Fruit fly (Drosophila melanogaster) whole organism, prepupa: ENCODE data around the gene CG9368.

Experiments used
- Blimp-1 ChIP-seq: fragments of 200-800 bp; sonication (Bioruptor generic); optimal IDR thresholded peaks from 3 replicates; lab custom pipeline; 2017; ENCODE audit warnings: missing biosample characterization, missing genetic modification characterization, mild to moderate bottlenecking, moderate library complexity, missing genetic modification reagents
- CG10631 ChIP-seq: fragments of 200-800 bp; sonication (Bioruptor generic); optimal IDR thresholded peaks from 2 replicates; lab custom pipeline; 2016; ENCODE audit warnings: missing biosample characterization, missing genetic modification characterization
- CG10669 ChIP-seq: fragments of 200-800 bp; sonication (Bioruptor generic); optimal IDR thresholded peaks from 3 replicates; lab custom pipeline; 2018; ENCODE audit warnings: missing biosample characterization, mild to moderate bottlenecking, missing genetic modification characterization, moderate library complexity
- CG11294 ChIP-seq: fragments of 200-800 bp; sonication (Bioruptor generic); IDR thresholded peaks from 2 replicates; pipeline ENCODE4 v1.3.6; 2022; ENCODE audit warnings: missing biosample characterization, missing genetic modification characterization
- CG11902 ChIP-seq: fragments of 200-800 bp; sonication (Bioruptor generic); optimal IDR thresholded peaks from 3 replicates; lab custom pipeline; 2016; ENCODE audit warnings: missing biosample characterization, missing genetic modification characterization
- CG15336 ChIP-seq: fragments of 200-800 bp; sonication (Bioruptor generic); IDR thresholded peaks from 2 replicates; pipeline ENCODE4 v1.3.6; 2022; ENCODE audit warnings: missing biosample characterization, missing genetic modification characterization
- CG1621 ChIP-seq: fragments of 200-800 bp; sonication (Bioruptor generic); optimal IDR thresholded peaks from 3 replicates; lab custom pipeline; 2018; ENCODE audit warnings: missing biosample characterization, mild to moderate bottlenecking, missing genetic modification characterization
- CG3032 ChIP-seq: fragments of 200-800 bp; optimal IDR thresholded peaks from 2 replicates; lab custom pipeline; 2019; ENCODE audit warnings: missing biosample characterization, mild to moderate bottlenecking, missing genetic modification characterization, moderate library complexity
- CG31627 ChIP-seq: fragments of 200-800 bp; sonication (Bioruptor generic); optimal IDR thresholded peaks from 3 replicates; lab custom pipeline; 2016; ENCODE audit warnings: missing biosample characterization, missing genetic modification characterization
- CG34406 ChIP-seq: fragments of 200-800 bp; sonication (Bioruptor generic); optimal IDR thresholded peaks from 3 replicates; lab custom pipeline; 2016; ENCODE audit warnings: missing biosample characterization, missing genetic modification characterization
- CG3919 ChIP-seq: fragments of 200-800 bp; sonication (Bioruptor generic); optimal IDR thresholded peaks from 3 replicates; lab custom pipeline; 2016; ENCODE audit warnings: missing biosample characterization, missing genetic modification characterization
- CG6163 ChIP-seq: fragments of 200-800 bp; sonication (Bioruptor generic); IDR thresholded peaks from 3 replicates; pipeline ENCODE4 v1.3.6; 2022; ENCODE audit warnings: missing biosample characterization, missing genetic modification characterization
- CG6276 ChIP-seq: fragments of 200-800 bp; sonication (Bioruptor generic); optimal IDR thresholded peaks from 2 replicates; lab custom pipeline; 2017; ENCODE audit warnings: missing biosample characterization, mild to moderate bottlenecking, missing genetic modification characterization
- CG6792 ChIP-seq: fragments of 200-800 bp; sonication (Bioruptor generic); optimal IDR thresholded peaks from 3 replicates; lab custom pipeline; 2016; ENCODE audit warnings: missing biosample characterization, missing genetic modification characterization
- CG6808 ChIP-seq: fragments of 200-800 bp; sonication (Bioruptor generic); optimal IDR thresholded peaks from 3 replicates; lab custom pipeline; 2017; ENCODE audit warnings: missing biosample characterization, missing genetic modification characterization, mild to moderate bottlenecking, moderate library complexity, missing genetic modification reagents
- CG7368 ChIP-seq: fragments of 200-800 bp; sonication (Bioruptor generic); optimal IDR thresholded peaks from 3 replicates; lab custom pipeline; 2016; ENCODE audit warnings: missing biosample characterization, missing genetic modification characterization
- CG8119 ChIP-seq: fragments of 200-800 bp; sonication (Bioruptor generic); IDR thresholded peaks from 3 replicates; pipeline ENCODE4 v1.3.6; 2022; ENCODE audit warnings: missing biosample characterization, missing genetic modification characterization
- CG8319 ChIP-seq: fragments of 200-800 bp; sonication (Bioruptor generic); optimal IDR thresholded peaks from 3 replicates; lab custom pipeline; 2016; ENCODE audit warnings: missing biosample characterization, missing genetic modification characterization
- CG9139 ChIP-seq: fragments of 200-800 bp; sonication (Bioruptor generic); optimal IDR thresholded peaks from 3 replicates; lab custom pipeline; 2017; ENCODE audit warnings: missing biosample characterization, mild to moderate bottlenecking, missing genetic modification characterization
- Eip75B ChIP-seq: fragments of 200-800 bp; sonication (Bioruptor generic); optimal IDR thresholded peaks from 3 replicates; lab custom pipeline; 2016; ENCODE audit warnings: missing biosample characterization, missing genetic modification characterization
- Ets21C ChIP-seq: fragments of 200-800 bp; sonication (Bioruptor generic); optimal IDR thresholded peaks from 3 replicates; lab custom pipeline; 2016; ENCODE audit warnings: missing biosample characterization, missing genetic modification characterization
- Ets96B ChIP-seq: fragments of 200-800 bp; optimal IDR thresholded peaks from 2 replicates; lab custom pipeline; 2019; ENCODE audit warnings: missing biosample characterization, mild to moderate bottlenecking, missing genetic modification characterization, moderate library complexity
- Gug ChIP-seq: fragments of 200-800 bp; sonication (Bioruptor generic); IDR thresholded peaks from 2 replicates; pipeline ENCODE4 v1.3.6; 2022; ENCODE audit warnings: missing biosample characterization, missing genetic modification characterization
- Hr38 ChIP-seq: sonication (Bioruptor generic); optimal IDR thresholded peaks from 2 replicates; lab custom pipeline; 2016; ENCODE audit warnings: missing biosample characterization, missing genetic modification characterization
- Hr39 ChIP-seq: fragments of 200-800 bp; sonication (Bioruptor generic); optimal IDR thresholded peaks from 2 replicates; lab custom pipeline; 2016; ENCODE audit warnings: missing biosample characterization, missing genetic modification characterization
- Hr4 ChIP-seq: fragments of 200-800 bp; sonication (Bioruptor generic); optimal IDR thresholded peaks from 3 replicates; lab custom pipeline; 2016; ENCODE audit warnings: missing biosample characterization, missing genetic modification characterization
- Lpt ChIP-seq: fragments of 200-800 bp; sonication (Bioruptor generic); optimal IDR thresholded peaks from 3 replicates; lab custom pipeline; 2016; ENCODE audit warnings: missing biosample characterization, missing genetic modification characterization
- Met ChIP-seq: fragments of 200-800 bp; sonication (Bioruptor generic); optimal IDR thresholded peaks from 3 replicates; lab custom pipeline; 2016; ENCODE audit warnings: missing biosample characterization, missing genetic modification characterization
- Sox102F ChIP-seq: fragments of 200-800 bp; sonication (Bioruptor generic); optimal IDR thresholded peaks from 2 replicates; lab custom pipeline; 2016; ENCODE audit warnings: missing biosample characterization, mild to moderate bottlenecking, missing genetic modification characterization
- Sox14 ChIP-seq: fragments of 200-800 bp; sonication (Bioruptor generic); optimal IDR thresholded peaks from 3 replicates; lab custom pipeline; 2016; ENCODE audit warnings: missing biosample characterization, missing genetic modification characterization
- Sox15 ChIP-seq: fragments of 200-800 bp; sonication (Bioruptor generic); optimal IDR thresholded peaks from 3 replicates; lab custom pipeline; 2016; ENCODE audit warnings: missing biosample characterization, missing genetic modification characterization
- achi ChIP-seq: fragments of 200-800 bp; sonication (Bioruptor generic); optimal IDR thresholded peaks from 3 replicates; lab custom pipeline; 2016; ENCODE audit warnings: missing biosample characterization, missing genetic modification characterization
- acj6 ChIP-seq: fragments of 200-800 bp; sonication (Bioruptor generic); optimal IDR thresholded peaks from 3 replicates; lab custom pipeline; 2016; ENCODE audit warnings: missing biosample characterization, missing genetic modification characterization
- dsx ChIP-seq: fragments of 200-800 bp; optimal IDR thresholded peaks from 3 replicates; lab custom pipeline; 2019; ENCODE audit warnings: missing biosample characterization, mild to moderate bottlenecking, missing genetic modification characterization, moderate library complexity; ENCODE audit not compliant: poor library complexity, severe bottlenecking
- eg ChIP-seq: fragments of 200-800 bp; sonication (Bioruptor generic); IDR thresholded peaks from 3 replicates; pipeline ENCODE4 v1.3.6; 2022; ENCODE audit warnings: missing biosample characterization, missing genetic modification characterization
- esn ChIP-seq: fragments of 200-800 bp; sonication (Bioruptor generic); optimal IDR thresholded peaks from 2 replicates; lab custom pipeline; 2016; ENCODE audit warnings: missing biosample characterization, mild to moderate bottlenecking, missing genetic modification characterization, moderate library complexity
- fd59A ChIP-seq: fragments of 200-800 bp; sonication (Bioruptor generic); optimal IDR thresholded peaks from 2 replicates; lab custom pipeline; 2017; ENCODE audit warnings: missing biosample characterization, mild to moderate bottlenecking, missing genetic modification characterization, missing genetic modification reagents
- fd85E ChIP-seq: fragments of 200-800 bp; sonication (Bioruptor generic); optimal IDR thresholded peaks from 3 replicates; lab custom pipeline; 2016; ENCODE audit warnings: missing biosample characterization, missing genetic modification characterization
- lz ChIP-seq: fragments of 200-800 bp; sonication (Bioruptor generic); optimal IDR thresholded peaks from 3 replicates; lab custom pipeline; 2016; ENCODE audit warnings: missing biosample characterization, missing genetic modification characterization
- net ChIP-seq: fragments of 200-800 bp; sonication (Bioruptor generic); optimal IDR thresholded peaks from 3 replicates; lab custom pipeline; 2016; ENCODE audit warnings: missing biosample characterization, missing genetic modification characterization
- pdm3 ChIP-seq: fragments of 200-800 bp; sonication (Bioruptor generic); optimal IDR thresholded peaks from 3 replicates; lab custom pipeline; 2016; ENCODE audit warnings: missing biosample characterization, missing genetic modification characterization
- salr ChIP-seq, 2 experiments: fragments of 200-800 bp; sonication (Bioruptor generic); optimal IDR thresholded peaks; 3 replicates each; lab custom pipeline; 2016 to 2018; ENCODE audit warnings: missing biosample characterization in 2 of 2, missing genetic modification characterization in 2 of 2, mild to moderate bottlenecking in 1 of 2
- spab ChIP-seq: fragments of 200-800 bp; sonication (Bioruptor generic); optimal IDR thresholded peaks from 2 replicates; lab custom pipeline; 2017; ENCODE audit warnings: missing biosample characterization, mild to moderate bottlenecking, missing genetic modification characterization, missing genetic modification reagents
- ss ChIP-seq, 2 experiments: fragments of 200-800 bp; sonication (Bioruptor generic); optimal IDR thresholded peaks; 2 replicates in 1 of 2; 3 replicates in 1 of 2; lab custom pipeline; 2017 to 2018; ENCODE audit warnings: mild to moderate bottlenecking in 2 of 2, missing biosample characterization in 2 of 2, missing genetic modification characterization in 2 of 2, moderate library complexity in 1 of 2
- topi ChIP-seq: fragments of 200-800 bp; sonication (Bioruptor generic); optimal IDR thresholded peaks from 3 replicates; lab custom pipeline; 2016; ENCODE audit warnings: missing biosample characterization, missing genetic modification characterization
- vri ChIP-seq: fragments of 200-800 bp; sonication (Bioruptor generic); optimal IDR thresholded peaks from 3 replicates; lab custom pipeline; 2016; ENCODE audit warnings: missing biosample characterization, mild to moderate bottlenecking, missing genetic modification characterization

CG9368 gene

DNA sequence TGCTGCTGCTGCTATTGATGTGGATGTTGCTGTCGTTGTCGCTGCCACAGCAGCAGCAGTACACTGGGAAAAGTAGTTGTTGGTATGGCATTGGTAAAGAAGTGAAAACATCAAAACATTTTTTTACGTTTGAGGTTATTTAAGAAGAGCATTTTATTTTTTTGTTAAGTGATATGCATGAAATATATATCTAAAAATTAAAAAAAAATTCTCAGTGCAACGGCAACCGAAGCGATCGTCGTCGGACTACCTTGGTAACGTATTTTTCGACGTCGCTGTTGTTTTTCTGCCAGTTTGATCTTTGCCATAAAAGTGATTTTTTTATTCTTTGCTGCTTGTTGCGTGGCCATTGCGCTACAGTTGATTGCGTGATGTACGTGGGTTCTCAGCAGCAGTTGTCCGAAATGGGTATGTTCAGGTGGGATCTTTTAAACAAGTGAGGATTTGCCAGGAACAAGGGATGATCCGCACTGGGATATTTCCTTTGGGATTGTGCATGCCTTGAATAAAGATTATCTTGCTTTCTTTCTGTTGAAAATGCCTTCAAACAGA, 40.7 kb upstream of the CG9368 start (continued):
- TF ChIP-seq acj6 (GFP tag; lab: Kevin White, UChicago) = peak; percentile 99
- peak; percentile 98 for TF ChIP-seq CG10669 (GFP tag; lab: Kevin White, UChicago)
- peak; percentile 96 for TF ChIP-seq CG6276 (GFP tag; lab: Kevin White, UChicago)
- TF ChIP-seq dsx (GFP tag; lab: Kevin White, UChicago) = peak; percentile 98
- TF ChIP-seq salr (GFP tag; optimal IDR thresholded peaks at IDR 0.05; lab: Kevin White, UChicago) = peak; percentile 93 to 97
- TF ChIP-seq CG8319 = peak; percentile 95
- peak; percentile 96 for TF ChIP-seq CG1621
- TF ChIP-seq CG6808 = peak; percentile 99
- TF ChIP-seq eg = peak; percentile 99
- TF ChIP-seq esn (GFP tag; lab: Kevin White, UChicago) = peak; percentile 99
- TF ChIP-seq Hr39 (GFP tag; lab: Kevin White, UChicago) = peak; percentile 98
- peak; percentile 97 for TF ChIP-seq Gug (GFP tag; lab: Robert Waterston, UW)
- peak; percentile 99 for TF ChIP-seq Sox102F
- TF ChIP-seq CG7368 = peak; percentile 97
- peak; percentile 99 for TF ChIP-seq CG8119 (GFP tag; lab: Robert Waterston, UW)
- TF ChIP-seq topi (GFP tag; lab: Kevin White, UChicago) = peak; percentile 99
- peak; percentile 94 for TF ChIP-seq Sox15 (GFP tag; lab: Kevin White, UChicago)
- peak; percentile 98 for TF ChIP-seq Ets96B (tag; lab: Kevin White, UChicago)
- TF ChIP-seq, all 60 proteins: peak for 60

DNA sequence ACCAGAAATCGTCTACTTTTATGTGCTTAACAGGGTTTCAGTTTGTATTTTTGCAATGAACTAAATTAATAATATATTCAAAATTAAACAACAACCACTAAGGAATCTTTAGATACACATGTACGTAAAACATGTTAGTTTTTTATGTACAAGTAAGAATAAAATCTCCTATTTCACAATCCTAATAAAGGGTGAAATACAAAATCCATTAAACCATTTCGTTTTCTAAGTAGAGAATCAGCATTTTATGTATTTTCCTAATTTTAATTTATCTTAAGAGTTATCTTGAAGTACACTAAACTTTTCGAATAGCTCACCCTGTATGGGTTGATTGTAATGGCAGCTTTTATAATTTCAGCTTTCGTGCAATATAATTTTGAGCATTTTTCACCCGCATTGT, 39.7 kb upstream of the CG9368 start:
- TF ChIP-seq CG6792 (GFP tag; lab: Kevin White, UChicago) = peak; percentile 86
- peak; percentile 73 for TF ChIP-seq Lpt (GFP tag; lab: Kevin White, UChicago)
- TF ChIP-seq dsx (GFP tag; lab: Kevin White, UChicago) = peak; percentile 46
- peak; percentile 36 for TF ChIP-seq fd59A (GFP tag; lab: Kevin White, UChicago)
- TF ChIP-seq achi = peak; percentile 84
- peak; percentile 56 for TF ChIP-seq Gug (GFP tag; lab: Robert Waterston, UW)
- TF ChIP-seq CG3032 (tag; lab: Kevin White, UChicago) = peak; percentile 60
- peak; percentile 93 for TF ChIP-seq CG15336 (GFP tag; lab: Robert Waterston, UW)
- peak; percentile 30 for TF ChIP-seq CG11902 (GFP tag; lab: Kevin White, UChicago)
- peak; percentile 81 for TF ChIP-seq lz (GFP tag; lab: Kevin White, UChicago)
- TF ChIP-seq CG6276 (GFP tag; lab: Kevin White, UChicago) = peak; percentile 94
- peak; percentile 67 for TF ChIP-seq CG8319
- peak; percentile 69 for TF ChIP-seq Ets21C (GFP tag; lab: Kevin White, UChicago)
- TF ChIP-seq CG3919 (GFP tag; lab: Kevin White, UChicago) = peak; percentile 77
- peak; percentile 87 for TF ChIP-seq CG34406 (GFP tag; lab: Kevin White, UChicago)
- no peak for TF ChIP-seq ss (GFP tag; optimal IDR thresholded peaks at IDR 0.05; lab: Kevin White, UChicago)
- TF ChIP-seq CG1621 = no peak
- peak; percentile 88 for TF ChIP-seq Hr4 (GFP tag; lab: Kevin White, UChicago)
- peak; percentile 84 for TF ChIP-seq eg
- peak; percentile 32 for TF ChIP-seq spab
- TF ChIP-seq salr (GFP tag; optimal IDR thresholded peaks at IDR 0.05; lab: Kevin White, UChicago) = peak in 1 of 2 experiments; percentile 84
- peak; percentile 49 for TF ChIP-seq vri
- TF ChIP-seq CG9139 (GFP tag; lab: Kevin White, UChicago) = no peak
- TF ChIP-seq Sox102F = peak; percentile 74
- TF ChIP-seq CG6163 (GFP tag; lab: Robert Waterston, UW) = peak; percentile 71
- TF ChIP-seq CG11294 (GFP tag; lab: Robert Waterston, UW) = peak; percentile 61
- peak; percentile 70 for TF ChIP-seq CG10631 (GFP tag; lab: Kevin White, UChicago)
- TF ChIP-seq acj6 (GFP tag; lab: Kevin White, UChicago) = peak; percentile 84
- peak; percentile 86 for TF ChIP-seq pdm3
- TF ChIP-seq Blimp-1 = peak; percentile 8
- TF ChIP-seq Met (GFP tag; lab: Kevin White, UChicago) = peak; percentile 84
- peak; percentile 87 for TF ChIP-seq Eip75B
- TF ChIP-seq CG6808 = peak; percentile 16
- peak; percentile 90 for TF ChIP-seq esn (GFP tag; lab: Kevin White, UChicago)
- TF ChIP-seq CG10669 (GFP tag; lab: Kevin White, UChicago) = peak; percentile 55
- TF ChIP-seq Hr39 (GFP tag; lab: Kevin White, UChicago) = peak; percentile 67
- no peak for TF ChIP-seq Hr38 (GFP tag; lab: Kevin White, UChicago)
- peak; percentile 74 for TF ChIP-seq CG31627 (GFP tag; lab: Kevin White, UChicago)
- TF ChIP-seq fd85E (GFP tag; lab: Kevin White, UChicago) = peak; percentile 55
- peak; percentile 64 for TF ChIP-seq Sox14 (GFP tag; lab: Kevin White, UChicago)
- TF ChIP-seq Sox15 (GFP tag; lab: Kevin White, UChicago) = peak; percentile 62
- peak; percentile 88 for TF ChIP-seq net (GFP tag; lab: Kevin White, UChicago)
